Fruit fly (Drosophila melanogaster): ENCODE data around the gene CG43342.

dm6 chr3R:22367126-22368076 is 13.7 kb upstream of the CG43342 start, which contains the start of the genes Polr3F and PyK:
- TF ChIP-seq CTCF (optimal IDR thresholded peaks at IDR 0.05) (no peak), CG8478 (optimal IDR thresholded peaks at IDR 0.05) (no peak)
